Worm (Caenorhabditis elegans) whole organism, L4 larva: Measurements from ENCODE around the gene T27D12.6.

Experiments
- D1046.2 ChIP-seq: fragments of 200-800 bp; sonication (Bioruptor generic); IDR thresholded peaks from 2 replicates; pipeline ENCODE4 v1.3.6; 2022; ENCODE audit warnings: missing genetic modification characterization, missing compliant biosample characterization
- T20F7.1 ChIP-seq: fragments of 200-800 bp; sonication (Bioruptor generic); optimal IDR thresholded peaks from 2 replicates; lab custom pipeline; 2018; ENCODE audit warnings: mild to moderate bottlenecking, missing genetic modification characterization, missing compliant biosample characterization
- T26A8.4 ChIP-seq: fragments of 200-800 bp; sonication (Bioruptor generic); IDR thresholded peaks from 2 replicates; pipeline ENCODE4 v1.3.6; 2022; ENCODE audit warnings: missing genetic modification characterization, missing compliant biosample characterization
- Y5F2A.4 ChIP-seq: fragments of 200-800 bp; sonication (Bioruptor generic); optimal IDR thresholded peaks from 2 replicates; lab custom pipeline; 2018; ENCODE audit warnings: mild to moderate bottlenecking, missing genetic modification characterization, missing compliant biosample characterization
- Y75B8A.6 ChIP-seq: fragments of 200-800 bp; sonication (Bioruptor generic); IDR thresholded peaks from 2 replicates; pipeline ENCODE4 v1.3.6; 2022; ENCODE audit warnings: missing genetic modification reagents, missing genetic modification characterization, missing compliant biosample characterization
- ZK337.2 ChIP-seq: fragments of 200-800 bp; sonication (Bioruptor generic); IDR thresholded peaks from 2 replicates; pipeline ENCODE4 v1.3.6; 2022; ENCODE audit warnings: missing genetic modification reagents, missing genetic modification characterization, missing compliant biosample characterization
- ZK546.5 ChIP-seq, 2 experiments: sonication (generic microtip); optimal IDR thresholded peaks; 2 replicates each; lab custom pipeline; 2017; ENCODE audit warnings: missing biosample characterization in 2 of 2, missing genetic modification characterization in 2 of 2
- ceh-62 ChIP-seq: sonication (generic microtip); optimal IDR thresholded peaks from 2 replicates; lab custom pipeline; 2017; ENCODE audit warnings: missing biosample characterization, missing genetic modification characterization
- ceh-82 ChIP-seq: sonication (generic microtip); optimal IDR thresholded peaks from 2 replicates; lab custom pipeline; 2017; ENCODE audit warnings: missing biosample characterization, missing genetic modification characterization
- ces-1 ChIP-seq: fragments of 150-350 bp; sonication (generic microtip); optimal IDR thresholded peaks from 4 replicates; lab custom pipeline; 2014; ENCODE audit warnings: missing biosample characterization, missing genetic modification reagents, missing genetic modification characterization
- cey-2 ChIP-seq: sonication (generic microtip); optimal IDR thresholded peaks from 3 replicates; lab custom pipeline; 2017; ENCODE audit warnings: missing genetic modification characterization, mild to moderate bottlenecking, missing compliant biosample characterization, antibody characterized with exemption, borderline replicate concordance; ENCODE audit not compliant: insufficient read depth
- daf-19 ChIP-seq: fragments of 200-800 bp; sonication (Bioruptor generic); conservative IDR thresholded peaks from 2 replicates; pipeline ENCODE4 v1.3.6; 2022; ENCODE audit warnings: missing genetic modification characterization, missing compliant biosample characterization
- dmd-6 ChIP-seq: fragments of 200-800 bp; sonication (Bioruptor generic); IDR thresholded peaks from 2 replicates; pipeline ENCODE4 v1.3.6; 2022; ENCODE audit warnings: missing genetic modification reagents, missing genetic modification characterization, missing compliant biosample characterization
- dmd-8 ChIP-seq: fragments of 200-800 bp; sonication (Bioruptor generic); IDR thresholded peaks from 2 replicates; pipeline ENCODE4 v1.3.6; 2022; ENCODE audit warnings: missing genetic modification characterization, missing compliant biosample characterization
- dmd-9 ChIP-seq: fragments of 200-800 bp; sonication (Bioruptor generic); IDR thresholded peaks from 2 replicates; pipeline ENCODE4 v1.3.6; 2022; ENCODE audit warnings: missing genetic modification reagents, missing genetic modification characterization, missing compliant biosample characterization
- duxl-1 ChIP-seq: sonication (generic microtip); optimal IDR thresholded peaks from 2 replicates; lab custom pipeline; 2016; ENCODE audit warnings: mild to moderate bottlenecking, missing genetic modification characterization, moderate library complexity, missing compliant biosample characterization; ENCODE audit not compliant: poor library complexity
- fos-1 ChIP-seq: fragments of 150-350 bp; optimal IDR thresholded peaks from 2 replicates; lab custom pipeline; 2014; ENCODE audit warnings: missing biosample characterization, missing genetic modification characterization
- hlh-11 ChIP-seq: fragments of 200-800 bp; sonication (Bioruptor generic); optimal IDR thresholded peaks from 2 replicates; lab custom pipeline; 2018; ENCODE audit warnings: mild to moderate bottlenecking, missing genetic modification characterization, missing compliant biosample characterization
- hlh-30 ChIP-seq: sonication (generic microtip); optimal IDR thresholded peaks from 2 replicates; lab custom pipeline; 2017; ENCODE audit warnings: antibody characterized with exemption, mild to moderate bottlenecking, missing genetic modification characterization, missing compliant biosample characterization; ENCODE audit not compliant: insufficient read depth
- lim-7 ChIP-seq: fragments of 200-800 bp; sonication (Bioruptor generic); IDR thresholded peaks from 2 replicates; pipeline ENCODE4 v1.3.6; 2022; ENCODE audit warnings: missing genetic modification characterization, missing compliant biosample characterization
- lin-15B ChIP-seq: fragments of 150-350 bp; sonication (generic microtip); optimal IDR thresholded peaks from 3 replicates; lab custom pipeline; 2014; ENCODE audit warnings: missing biosample characterization, missing genetic modification characterization
- lin-29 ChIP-seq: fragments of 200-800 bp; sonication (Bioruptor generic); IDR thresholded peaks from 2 replicates; pipeline ENCODE4 v1.3.6; 2022; ENCODE audit warnings: missing genetic modification reagents, missing genetic modification characterization, missing compliant biosample characterization
- lin-38 ChIP-seq: fragments of 200-800 bp; sonication (Bioruptor generic); IDR thresholded peaks from 2 replicates; pipeline ENCODE4 v1.3.6; 2022; ENCODE audit warnings: missing genetic modification reagents, missing genetic modification characterization, missing compliant biosample characterization
- lin-39 ChIP-seq: fragments of 150-350 bp; optimal IDR thresholded peaks from 2 replicates; lab custom pipeline; 2014; ENCODE audit warnings: missing biosample characterization, missing genetic modification reagents, missing genetic modification characterization
- lsy-2 ChIP-seq, 2 experiments: fragments of 150-350 bp in 1 of 2; sonication (generic microtip) in 1 of 2; optimal IDR thresholded peaks; 2 replicates each; lab custom pipeline; 2014 to 2017; ENCODE audit warnings: missing biosample characterization in 2 of 2, missing genetic modification characterization in 2 of 2
- madf-5 ChIP-seq, 2 experiments: fragments of 200-800 bp; sonication (Bioruptor generic); IDR thresholded peaks; 2 replicates each; pipeline ENCODE4 v1.3.6; 2022; ENCODE audit warnings: missing compliant biosample characterization in 2 of 2, missing genetic modification characterization in 2 of 2
- madf-9 ChIP-seq: fragments of 200-800 bp; sonication (Bioruptor generic); conservative IDR thresholded peaks from 2 replicates; pipeline ENCODE4 v1.3.6; 2022; ENCODE audit warnings: missing genetic modification reagents, missing genetic modification characterization, missing compliant biosample characterization
- mdl-1 ChIP-seq, 2 experiments: fragments of 150-350 bp in 1 of 2; sonication (generic microtip) in 1 of 2; optimal IDR thresholded peaks; 2 replicates each; lab custom pipeline; 2014 to 2017; ENCODE audit warnings: missing biosample characterization in 2 of 2, missing genetic modification characterization in 2 of 2
- mep-1 ChIP-seq: fragments of 150-350 bp; sonication (generic microtip); optimal IDR thresholded peaks from 3 replicates; lab custom pipeline; 2014; ENCODE audit warnings: missing biosample characterization, missing genetic modification characterization
- mxl-2 ChIP-seq: fragments of 200-800 bp; sonication (Bioruptor generic); conservative IDR thresholded peaks from 2 replicates; pipeline ENCODE4 v1.3.6; 2022; ENCODE audit warnings: missing genetic modification reagents, missing genetic modification characterization, missing compliant biosample characterization
- mxl-3 ChIP-seq: fragments of 200-800 bp; sonication (Bioruptor generic); optimal IDR thresholded peaks from 2 replicates; lab custom pipeline; 2018; ENCODE audit warnings: mild to moderate bottlenecking, missing genetic modification characterization, missing compliant biosample characterization
- nhr-25 ChIP-seq: sonication (generic microtip); optimal IDR thresholded peaks from 2 replicates; lab custom pipeline; 2017; ENCODE audit warnings: missing genetic modification characterization, mild to moderate bottlenecking, missing compliant biosample characterization, antibody characterized with exemption, moderate library complexity, borderline replicate concordance; ENCODE audit not compliant: insufficient read depth
- nhr-28 ChIP-seq: fragments of 150-350 bp; optimal IDR thresholded peaks from 2 replicates; lab custom pipeline; 2014; ENCODE audit warnings: missing biosample characterization, missing genetic modification characterization
- nhr-48 ChIP-seq: sonication (generic microtip); optimal IDR thresholded peaks from 2 replicates; lab custom pipeline; 2016; ENCODE audit warnings: mild to moderate bottlenecking, missing genetic modification characterization, missing compliant biosample characterization
- nhr-76 ChIP-seq: fragments of 150-350 bp; optimal IDR thresholded peaks from 2 replicates; lab custom pipeline; 2014; ENCODE audit warnings: missing biosample characterization, missing genetic modification characterization
- sdz-12 ChIP-seq: fragments of 200-800 bp; sonication (Bioruptor generic); optimal IDR thresholded peaks from 2 replicates; lab custom pipeline; 2018; ENCODE audit warnings: mild to moderate bottlenecking, missing genetic modification characterization, missing compliant biosample characterization
- set-16 ChIP-seq: fragments of 200-800 bp; sonication (Bioruptor generic); IDR thresholded peaks from 2 replicates; pipeline ENCODE4 v1.3.6; 2022; ENCODE audit warnings: missing genetic modification reagents, missing genetic modification characterization, missing compliant biosample characterization
- skn-1 ChIP-seq: fragments of 150-350 bp; optimal IDR thresholded peaks from 2 replicates; lab custom pipeline; 2014; ENCODE audit warnings: missing biosample characterization, missing genetic modification characterization
- snpc-1.2 ChIP-seq: fragments of 200-800 bp; sonication (Bioruptor generic); IDR thresholded peaks from 2 replicates; pipeline ENCODE4 v1.3.6; 2022; ENCODE audit warnings: missing genetic modification reagents, missing genetic modification characterization, missing compliant biosample characterization
- tra-1 ChIP-seq: fragments of 200-800 bp; sonication (Bioruptor generic); IDR thresholded peaks from 2 replicates; pipeline ENCODE4 v1.3.6; 2022; ENCODE audit warnings: missing genetic modification reagents, missing genetic modification characterization, missing compliant biosample characterization
- unc-130 ChIP-seq: sonication (generic microtip); optimal IDR thresholded peaks from 2 replicates; lab custom pipeline; 2016; ENCODE audit warnings: missing genetic modification reagents, missing genetic modification characterization, missing compliant biosample characterization
- unc-62 ChIP-seq, 3 experiments: fragments of 150-350 bp in 1 of 3; sonication (generic microtip); optimal IDR thresholded peaks in 2 of 3; peaks in 1 of 3; 1 replicate in 1 of 3; 2 replicates in 2 of 3; lab custom pipeline; 2014 to 2017; ENCODE audit warnings: missing biosample characterization in 3 of 3, missing genetic modification characterization in 3 of 3, missing genetic modification reagents in 3 of 3, missing genotype in 1 of 3
- zag-1 ChIP-seq: fragments of 150-350 bp; optimal IDR thresholded peaks from 2 replicates; lab custom pipeline; 2014; ENCODE audit warnings: missing biosample characterization, missing genetic modification characterization
- zfp-2 ChIP-seq: sonication (generic microtip); optimal IDR thresholded peaks from 2 replicates; lab custom pipeline; 2016; ENCODE audit warnings: mild to moderate bottlenecking, missing genetic modification characterization, missing compliant biosample characterization
- zfp-3 ChIP-seq: fragments of 200-800 bp; sonication (Bioruptor generic); conservative IDR thresholded peaks from 2 replicates; pipeline ENCODE4 v1.3.6; 2022; ENCODE audit warnings: missing genetic modification reagents, missing genetic modification characterization, missing compliant biosample characterization
- zip-11 ChIP-seq: fragments of 200-800 bp; sonication (Bioruptor generic); IDR thresholded peaks from 2 replicates; pipeline ENCODE4 v1.3.6; 2022; ENCODE audit warnings: missing genetic modification characterization, missing compliant biosample characterization

The T27D12.6 gene

ce11 chrII:11836554-11837218 lies 1.4 kb downstream of the T27D12.6 start (continued):
- TF ChIP-seq ceh-82 (tag; lab: Kevin White, UChicago) = no peak
- no peak for TF ChIP-seq ceh-62 (tag; lab: Kevin White, UChicago)
- TF ChIP-seq unc-62 (GFP tag; optimal IDR thresholded peaks at IDR 0.05 in 1 of 2; lab: Kevin White, UChicago) = no peak
- TF ChIP-seq unc-62 (tag; optimal IDR thresholded peaks at IDR 0.05; lab: Kevin White, UChicago) = no peak
- TF ChIP-seq snpc-1.2 (GFP tag; lab: Robert Waterston, UW) = no peak
- no peak for TF ChIP-seq zfp-2 (tag; lab: Kevin White, UChicago)
- TF ChIP-seq nhr-25 = peak; percentile 21
- TF ChIP-seq mdl-1 (tag; optimal IDR thresholded peaks at IDR 0.05; lab: Kevin White, UChicago) = peak; percentile 49 to 71
- TF ChIP-seq hlh-30 = peak; percentile 29
- TF ChIP-seq madf-9 (GFP tag; lab: Robert Waterston, UW) = no peak
- TF ChIP-seq lsy-2 (tag; optimal IDR thresholded peaks at IDR 0.05; lab: Kevin White, UChicago) = peak in 1 of 2 experiments; percentile 20
- TF ChIP-seq set-16 (GFP tag; lab: Robert Waterston, UW) = no peak
- peak; percentile 12 for TF ChIP-seq mxl-3 (GFP tag; lab: Kevin White, UChicago)
- TF ChIP-seq daf-19 (GFP tag; lab: Robert Waterston, UW) = no peak
- TF ChIP-seq fos-1 (tag; lab: Kevin White, UChicago) = no peak
- TF ChIP-seq zip-11 = no peak
- no peak for TF ChIP-seq ces-1 (GFP tag; lab: Kevin White, UChicago)
- no peak for TF ChIP-seq dmd-9
- TF ChIP-seq dmd-8 (GFP tag; lab: Robert Waterston, UW) = no peak
- TF ChIP-seq ZK546.5 (tag; optimal IDR thresholded peaks at IDR 0.05; lab: Kevin White, UChicago) = no peak
- no peak for TF ChIP-seq skn-1
- TF ChIP-seq tra-1 (GFP tag; lab: Robert Waterston, UW) = peak; percentile 54; the same call in 1 of the 2 replicates
- peak; percentile 67 for TF ChIP-seq nhr-76 (tag; lab: Kevin White, UChicago)
- TF ChIP-seq lim-7 = no peak
- no peak for TF ChIP-seq T20F7.1 (GFP tag; lab: Kevin White, UChicago)
- TF ChIP-seq sdz-12 (GFP tag; lab: Kevin White, UChicago) = no peak
- no peak for TF ChIP-seq lin-15B (tag; lab: Kevin White, UChicago)
- no peak for TF ChIP-seq duxl-1 (tag; lab: Kevin White, UChicago)
- TF ChIP-seq unc-130 (GFP tag; lab: Kevin White, UChicago) = no peak
- peak; percentile 23 for TF ChIP-seq mep-1 (tag; lab: Kevin White, UChicago)
- TF ChIP-seq zag-1 (tag; lab: Kevin White, UChicago) = no peak
- peak; percentile 55 for TF ChIP-seq dmd-6
- TF ChIP-seq lin-39 (tag; lab: Kevin White, UChicago) = no peak
- no peak for TF ChIP-seq cey-2 (tag; lab: Kevin White, UChicago)
- no peak for TF ChIP-seq Y75B8A.6 (GFP tag; lab: Robert Waterston, UW)
- no peak for TF ChIP-seq ZK337.2
- peak; percentile 76 for TF ChIP-seq nhr-48 (tag; lab: Kevin White, UChicago)
- peak; percentile 85 for TF ChIP-seq nhr-28 (tag; lab: Kevin White, UChicago)

DNA sequence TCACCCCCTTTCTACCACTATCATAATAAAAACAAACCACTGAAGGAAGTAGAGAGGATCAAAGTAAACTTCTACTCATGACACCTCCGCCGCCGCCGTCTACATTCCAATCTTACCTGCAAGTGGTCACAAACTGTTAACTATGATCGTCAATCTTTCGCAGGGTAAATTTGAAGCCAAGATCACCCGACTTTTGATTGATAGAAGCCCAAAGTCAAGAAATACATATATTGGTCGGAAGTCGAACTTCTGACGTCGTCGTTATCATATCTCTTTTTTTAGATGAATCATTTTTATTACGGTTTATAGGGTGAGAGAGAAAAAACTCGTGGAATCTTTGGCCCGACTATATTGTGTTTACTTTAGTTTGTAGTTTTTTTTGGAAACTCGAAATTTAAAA lies 3.0 kb downstream of the T27D12.6 start:
- TF ChIP-seq hlh-30 = peak; percentile 18
- TF ChIP-seq lin-39 (tag; lab: Kevin White, UChicago) = no peak
- peak; percentile 56 to 66 for TF ChIP-seq mdl-1 (tag; optimal IDR thresholded peaks at IDR 0.05; lab: Kevin White, UChicago)
- TF ChIP-seq mxl-2 = no peak
- TF ChIP-seq hlh-11 (tag; lab: Kevin White, UChicago) = peak; percentile 65
- TF ChIP-seq mep-1 (tag; lab: Kevin White, UChicago) = peak; percentile 33
- TF ChIP-seq duxl-1 (tag; lab: Kevin White, UChicago) = no peak
- TF ChIP-seq dmd-9 = no peak
- TF ChIP-seq lsy-2 (tag; optimal IDR thresholded peaks at IDR 0.05; lab: Kevin White, UChicago) = peak in 1 of 2 experiments; percentile 33
- no peak for TF ChIP-seq nhr-76 (tag; lab: Kevin White, UChicago)
- no peak for TF ChIP-seq T26A8.4 (GFP tag; lab: Robert Waterston, UW)
- no peak for TF ChIP-seq madf-5 (GFP tag; IDR thresholded peaks at IDR 0.05; lab: Robert Waterston, UW)
- TF ChIP-seq dmd-6 = peak; percentile 39
- TF ChIP-seq lin-38 = no peak
- peak; percentile 21 for TF ChIP-seq nhr-28 (tag; lab: Kevin White, UChicago)
- no peak for TF ChIP-seq Y5F2A.4
- no peak for TF ChIP-seq zfp-3 (GFP tag; lab: Robert Waterston, UW)
- peak; percentile 75; the same call in 1 of the 2 replicates for TF ChIP-seq tra-1 (GFP tag; lab: Robert Waterston, UW)
- no peak for TF ChIP-seq lin-29
- peak; percentile 45 for TF ChIP-seq nhr-25
- TF ChIP-seq D1046.2 = no peak
- TF ChIP-seq nhr-48 (tag; lab: Kevin White, UChicago) = peak; percentile 68
